Worm (Caenorhabditis elegans): ENCODE results near the gene K08H2.2.

ce11 chrX:13220609-13221008 lies 14.2 kb downstream of the K08H2.2 start:
- TF ChIP-seq W03F9.2 (tag; optimal IDR thresholded peaks at IDR 0.05), result no peak
- no peak for TF ChIP-seq him-1 (tag; optimal IDR thresholded peaks at IDR 0.05)
- no peak for TF ChIP-seq dao-5 (tag; optimal IDR thresholded peaks at IDR 0.05)

All from whole organism, L4/young adult.